Fruit fly (Drosophila melanogaster) whole organism, embryonic: ENCODE measurements around the gene HINT1.

ENCODE experiments used
- Atf-2 ChIP-seq: fragments of 200-800 bp; sonication (Bioruptor generic); optimal IDR thresholded peaks from 2 replicates; lab custom pipeline; 2016; ENCODE audit warnings: missing biosample characterization, missing genetic modification characterization
- BEAF-32 ChIP-seq: fragments of 200-800 bp; sonication (Bioruptor generic); optimal IDR thresholded peaks from 3 replicates; lab custom pipeline; 2017; ENCODE audit warnings: missing biosample characterization, missing genetic modification characterization, mild to moderate bottlenecking, moderate library complexity, missing genetic modification reagents
- BtbVII ChIP-seq: fragments of 200-800 bp; sonication (Bioruptor generic); optimal IDR thresholded peaks from 3 replicates; lab custom pipeline; 2017; ENCODE audit warnings: missing biosample characterization, mild to moderate bottlenecking, missing genetic modification characterization
- CG13894 ChIP-seq: fragments of 200-800 bp; sonication (Bioruptor generic); optimal IDR thresholded peaks from 3 replicates; lab custom pipeline; 2018; ENCODE audit warnings: missing biosample characterization, mild to moderate bottlenecking, missing genetic modification characterization, moderate library complexity
- CG15269 ChIP-seq: fragments of 200-800 bp; sonication (Bioruptor generic); optimal IDR thresholded peaks from 2 replicates; lab custom pipeline; 2018; ENCODE audit warnings: missing biosample characterization, mild to moderate bottlenecking, missing genetic modification characterization, moderate library complexity
- CG15514 ChIP-seq: fragments of 200-800 bp; sonication (Bioruptor generic); optimal IDR thresholded peaks from 3 replicates; lab custom pipeline; 2017; ENCODE audit warnings: missing biosample characterization, missing genetic modification characterization, mild to moderate bottlenecking, moderate library complexity, missing genetic modification reagents
- CG2199 ChIP-seq: fragments of 200-800 bp; sonication (Bioruptor generic); IDR thresholded peaks from 3 replicates; pipeline ENCODE4 v1.3.6; 2022; ENCODE audit warnings: missing biosample characterization, missing genetic modification characterization
- CG2875 ChIP-seq: fragments of 200-800 bp; sonication (Bioruptor generic); optimal IDR thresholded peaks from 2 replicates; lab custom pipeline; 2017; ENCODE audit warnings: missing biosample characterization, mild to moderate bottlenecking, missing genetic modification characterization, missing genetic modification reagents
- CG34376 ChIP-seq: fragments of 200-800 bp; sonication (Bioruptor generic); optimal IDR thresholded peaks from 2 replicates; lab custom pipeline; 2018; ENCODE audit warnings: missing biosample characterization, mild to moderate bottlenecking, missing genetic modification characterization
- CG3847 ChIP-seq: fragments of 200-800 bp; sonication (Bioruptor generic); IDR thresholded peaks from 2 replicates; pipeline ENCODE4 v1.3.6; 2022; ENCODE audit warnings: missing biosample characterization, missing genetic modification characterization
- CG3995 ChIP-seq: fragments of 200-800 bp; sonication (Bioruptor generic); optimal IDR thresholded peaks from 3 replicates; lab custom pipeline; 2016; ENCODE audit warnings: missing biosample characterization, missing genetic modification characterization
- CG8924 ChIP-seq: fragments of 200-800 bp; optimal IDR thresholded peaks from 3 replicates; lab custom pipeline; 2019; ENCODE audit warnings: missing biosample characterization, mild to moderate bottlenecking, missing genetic modification characterization, moderate library complexity
- D ChIP-seq, 2 experiments: fragments of 200-800 bp in 1 of 2; fragments of >200 bp in 1 of 2; sonication (Bioruptor generic) in 1 of 2; optimal IDR thresholded peaks; 2 replicates in 1 of 2; 3 replicates in 1 of 2; lab custom pipeline; 2017; ENCODE audit warnings: mild to moderate bottlenecking in 1 of 2, missing biosample characterization in 1 of 2, missing genetic modification characterization in 1 of 2, missing genetic modification reagents in 1 of 2
- Doc2 ChIP-seq: fragments of 200-800 bp; sonication (Bioruptor generic); IDR thresholded peaks from 2 replicates; pipeline ENCODE4 v1.3.6; 2022; ENCODE audit warnings: missing biosample characterization, missing genetic modification characterization
- ERR ChIP-seq: fragments of 200-800 bp; sonication (Bioruptor generic); optimal IDR thresholded peaks from 2 replicates; lab custom pipeline; 2016; ENCODE audit warnings: missing biosample characterization, missing genetic modification characterization
- Ets65A ChIP-seq: fragments of 200-800 bp; sonication (Bioruptor generic); peaks from one replicate; lab custom pipeline; 2016; ENCODE audit warnings: missing biosample characterization, missing genetic modification characterization
- Gug ChIP-seq: fragments of 200-800 bp; sonication (Bioruptor generic); IDR thresholded peaks from 4 replicates; pipeline ENCODE4 v1.3.6; 2022; ENCODE audit warnings: missing biosample characterization, missing genetic modification characterization
- HLH4C ChIP-seq: fragments of 200-800 bp; sonication (Bioruptor generic); IDR thresholded peaks from 3 replicates; pipeline ENCODE4 v1.3.6; 2022; ENCODE audit warnings: missing biosample characterization, missing genetic modification characterization; ENCODE audit not compliant: partially characterized antibody
- Hey ChIP-seq: fragments of 200-800 bp; sonication (Bioruptor generic); optimal IDR thresholded peaks from 3 replicates; lab custom pipeline; 2018; ENCODE audit warnings: missing biosample characterization, mild to moderate bottlenecking, missing genetic modification characterization
- Hr51 ChIP-seq, 2 experiments: fragments of 200-800 bp; sonication (Bioruptor generic); optimal IDR thresholded peaks; 2 replicates in 1 of 2; 3 replicates in 1 of 2; lab custom pipeline; 2016 to 2018; ENCODE audit warnings: missing biosample characterization in 2 of 2, missing genetic modification characterization in 2 of 2, mild to moderate bottlenecking in 1 of 2, moderate library complexity in 1 of 2
- Nf-YA ChIP-seq: fragments of 200-800 bp; sonication (Bioruptor generic); IDR thresholded peaks from 2 replicates; pipeline ENCODE4 v1.3.6; 2022; ENCODE audit warnings: missing biosample characterization, missing genetic modification characterization
- Pdp1 ChIP-seq, 2 experiments: fragments of 200-800 bp; sonication (Bioruptor generic); optimal IDR thresholded peaks; 3 replicates each; lab custom pipeline; 2016; ENCODE audit warnings: missing biosample characterization in 2 of 2, missing genetic modification characterization in 2 of 2, mild to moderate bottlenecking in 1 of 2, moderate library complexity in 1 of 2
- Six4 ChIP-seq: fragments of 200-800 bp; sonication (Bioruptor generic); optimal IDR thresholded peaks from 2 replicates; lab custom pipeline; 2016; ENCODE audit warnings: missing biosample characterization, missing genetic modification characterization
- Sox102F ChIP-seq: fragments of 200-800 bp; sonication (Bioruptor generic); optimal IDR thresholded peaks from 2 replicates; lab custom pipeline; 2018; ENCODE audit warnings: missing biosample characterization, mild to moderate bottlenecking, missing genetic modification characterization, moderate library complexity
- ab ChIP-seq: fragments of 200-800 bp; sonication (Bioruptor generic); optimal IDR thresholded peaks from 2 replicates; lab custom pipeline; 2016; ENCODE audit warnings: missing biosample characterization, missing genetic modification characterization
- ase ChIP-seq: fragments of 200-800 bp; sonication (Bioruptor generic); IDR thresholded peaks from 3 replicates; pipeline ENCODE4 v1.3.6; 2022; ENCODE audit warnings: missing biosample characterization, missing genetic modification characterization
- az2 ChIP-seq: fragments of 200-800 bp; sonication (Bioruptor generic); optimal IDR thresholded peaks from 3 replicates; lab custom pipeline; 2016; ENCODE audit warnings: missing biosample characterization, missing genetic modification characterization
- chinmo ChIP-seq: fragments of 200-800 bp; sonication (Bioruptor generic); IDR thresholded peaks from 4 replicates; pipeline ENCODE4 v1.3.6; 2022; ENCODE audit warnings: missing biosample characterization, missing genetic modification characterization; ENCODE audit not compliant: partially characterized antibody
- dmrt99B ChIP-seq: fragments of 200-800 bp; sonication (Bioruptor generic); optimal IDR thresholded peaks from 2 replicates; lab custom pipeline; 2018; ENCODE audit warnings: missing biosample characterization, mild to moderate bottlenecking, missing genetic modification characterization, moderate library complexity
- dysf ChIP-seq: fragments of 200-800 bp; sonication (Bioruptor generic); IDR thresholded peaks from 3 replicates; pipeline ENCODE4 v1.3.6; 2022; ENCODE audit warnings: missing biosample characterization, missing genetic modification characterization
- en ChIP-seq: fragments of 200-800 bp; sonication (Bioruptor generic); optimal IDR thresholded peaks from 2 replicates; lab custom pipeline; 2016; ENCODE audit warnings: missing biosample characterization, missing genetic modification characterization
- ewg ChIP-seq: fragments of 200-800 bp; sonication (Bioruptor generic); optimal IDR thresholded peaks from 3 replicates; lab custom pipeline; 2017; ENCODE audit warnings: mild to moderate bottlenecking, missing biosample characterization, missing genetic modification reagents, missing genetic modification characterization
- hkb ChIP-seq, 2 experiments: fragments of 200-800 bp in 1 of 2; fragments of >200 bp in 1 of 2; sonication (Bioruptor generic) in 1 of 2; IDR thresholded peaks in 1 of 2; optimal IDR thresholded peaks in 1 of 2; 2 replicates each; pipeline versions ENCODE4 v1.3.6 to Lab custom; 2017 to 2022; ENCODE audit warnings: missing biosample characterization in 1 of 2, missing genetic modification characterization in 1 of 2
- jumu ChIP-seq: fragments of 200-800 bp; sonication (Bioruptor generic); optimal IDR thresholded peaks from 3 replicates; lab custom pipeline; 2016; ENCODE audit warnings: missing biosample characterization, missing genetic modification characterization
- lab ChIP-seq: fragments of 200-800 bp; sonication (Bioruptor generic); optimal IDR thresholded peaks from 3 replicates; lab custom pipeline; 2017; ENCODE audit warnings: missing biosample characterization, missing genetic modification characterization, mild to moderate bottlenecking, moderate library complexity, missing genetic modification reagents
- maf-S ChIP-seq: fragments of 200-800 bp; sonication (Bioruptor generic); optimal IDR thresholded peaks from 2 replicates; lab custom pipeline; 2016; ENCODE audit warnings: missing biosample characterization, missing genetic modification characterization
- oc ChIP-seq: fragments of 200-800 bp; sonication (Bioruptor generic); optimal IDR thresholded peaks from 2 replicates; lab custom pipeline; 2018; ENCODE audit warnings: missing biosample characterization, mild to moderate bottlenecking, missing genetic modification characterization, moderate library complexity
- otp ChIP-seq: fragments of 200-800 bp; sonication (Bioruptor generic); IDR thresholded peaks from 3 replicates; pipeline ENCODE4, ENCODE4 v1.3.6; 2022; ENCODE audit warnings: missing biosample characterization, missing genetic modification characterization
- pb ChIP-seq: fragments of 200-800 bp; sonication (Bioruptor generic); optimal IDR thresholded peaks from 3 replicates; lab custom pipeline; 2016; ENCODE audit warnings: missing biosample characterization, missing genetic modification characterization
- peb ChIP-seq: fragments of 200-800 bp; sonication (Bioruptor generic); IDR thresholded peaks from 2 replicates; pipeline ENCODE4 v1.3.6; 2022; ENCODE audit warnings: missing biosample characterization, missing genetic modification characterization
- pzg ChIP-seq: fragments of 200-800 bp; sonication (Bioruptor generic); optimal IDR thresholded peaks from 3 replicates; lab custom pipeline; 2018; ENCODE audit warnings: missing biosample characterization, mild to moderate bottlenecking, missing genetic modification characterization, moderate library complexity
- ro ChIP-seq: fragments of 200-800 bp; sonication (Bioruptor generic); IDR thresholded peaks from 2 replicates; pipeline ENCODE4 v1.3.6; 2022; ENCODE audit warnings: missing biosample characterization, missing genetic modification characterization
- row ChIP-seq: fragments of 200-800 bp; sonication (Bioruptor generic); IDR thresholded peaks from 3 replicates; pipeline ENCODE4 v1.3.6; 2022; ENCODE audit warnings: missing biosample characterization, missing genetic modification characterization
- seq ChIP-seq: fragments of 200-800 bp; sonication (Bioruptor generic); IDR thresholded peaks from 2 replicates; pipeline ENCODE4 v1.3.6; 2022; ENCODE audit warnings: missing biosample characterization, missing genetic modification characterization
- shn ChIP-seq: fragments of 200-800 bp; sonication (Bioruptor generic); optimal IDR thresholded peaks from 3 replicates; lab custom pipeline; 2016; ENCODE audit warnings: missing biosample characterization, missing genetic modification characterization
- sob ChIP-seq: fragments of 200-800 bp; sonication (Bioruptor generic); IDR thresholded peaks from 2 replicates; pipeline ENCODE4 v1.3.6; 2022; ENCODE audit warnings: missing biosample characterization, missing genetic modification characterization
- sr ChIP-seq: fragments of 200-800 bp; sonication (Bioruptor generic); IDR thresholded peaks from 3 replicates; pipeline ENCODE4 v1.3.6; 2022; ENCODE audit warnings: missing biosample characterization, missing genetic modification characterization
- unc-4 ChIP-seq: fragments of 200-800 bp; sonication (Bioruptor generic); IDR thresholded peaks from 2 replicates; pipeline ENCODE4 v1.3.6; 2022; ENCODE audit warnings: missing biosample characterization, missing genetic modification characterization; ENCODE audit not compliant: partially characterized antibody

The HINT1 gene

dm6 chr2L:2800956-2801776, 31.2 kb downstream of the HINT1 start (continued):
- TF ChIP-seq dmrt99B (tag; lab: Kevin White, UChicago), result no peak
- no peak for TF ChIP-seq CG15514
- TF ChIP-seq Sox102F, result no peak
- TF ChIP-seq ab (GFP tag; lab: Kevin White, UChicago), result no peak
- no peak for TF ChIP-seq peb (GFP tag; lab: Robert Waterston, UW)
- peak; percentile 83 for TF ChIP-seq Hey (tag; lab: Kevin White, UChicago)
- no peak for TF ChIP-seq maf-S
- no peak for TF ChIP-seq Atf-2 (GFP tag; lab: Kevin White, UChicago)
- no peak for TF ChIP-seq Gug
- no peak for TF ChIP-seq CG2875 (GFP tag; lab: Kevin White, UChicago)
- TF ChIP-seq Doc2 (GFP tag; lab: Robert Waterston, UW), result no peak
- TF ChIP-seq CG13894 (tag; lab: Kevin White, UChicago), result no peak
- no peak for TF ChIP-seq CG2199 (GFP tag; lab: Robert Waterston, UW)
- no peak for TF ChIP-seq en
- no peak for TF ChIP-seq otp (GFP tag; lab: Robert Waterston, UW)
- no peak for TF ChIP-seq ase (GFP tag; lab: Robert Waterston, UW)
- TF ChIP-seq oc (tag; lab: Kevin White, UChicago), result no peak
- no peak for TF ChIP-seq shn (GFP tag; lab: Kevin White, UChicago)
- TF ChIP-seq az2 (GFP tag; lab: Kevin White, UChicago), result no peak
- TF ChIP-seq BEAF-32, result no peak
- no peak for TF ChIP-seq BtbVII (GFP tag; lab: Kevin White, UChicago)
- TF ChIP-seq seq, result no peak
- no peak for TF ChIP-seq D (optimal IDR thresholded peaks at IDR 0.05; lab: Kevin White, UChicago)
- no peak for TF ChIP-seq D (GFP tag; optimal IDR thresholded peaks at IDR 0.05; lab: Kevin White, UChicago)
- TF ChIP-seq CG3995, result peak; percentile 66
- TF ChIP-seq pzg, result no peak
- no peak for TF ChIP-seq CG15269 (tag; lab: Kevin White, UChicago)
- TF ChIP-seq hkb (optimal IDR thresholded peaks at IDR 0.05; lab: Kevin White, UChicago), result no peak
- no peak for TF ChIP-seq hkb (GFP tag; IDR thresholded peaks at IDR 0.05; lab: Robert Waterston, UW)
- no peak for TF ChIP-seq sr
- no peak for TF ChIP-seq Nf-YA (GFP tag; lab: Robert Waterston, UW)
- no peak for TF ChIP-seq dysf (GFP tag; lab: Robert Waterston, UW)
- TF ChIP-seq ro (GFP tag; lab: Robert Waterston, UW), result no peak
- TF ChIP-seq ewg, result no peak
- peak; percentile 90 for TF ChIP-seq lab (GFP tag; lab: Kevin White, UChicago)
- TF ChIP-seq jumu (GFP tag; lab: Kevin White, UChicago), result no peak
- TF ChIP-seq unc-4, result no peak
- no peak for TF ChIP-seq row (GFP tag; lab: Robert Waterston, UW)
- no peak for TF ChIP-seq sob (GFP tag; lab: Robert Waterston, UW)
- no peak for TF ChIP-seq CG3847
- TF ChIP-seq ERR, result no peak
- no peak for TF ChIP-seq Six4
- no peak for TF ChIP-seq Hr51 (GFP tag; optimal IDR thresholded peaks at IDR 0.05; lab: Kevin White, UChicago)
- TF ChIP-seq Pdp1 (GFP tag; optimal IDR thresholded peaks at IDR 0.05; lab: Kevin White, UChicago), result peak in 1 of 2 experiments; percentile 25
- 0 out of 4 replicates have a peak, but pooled peaks have one; percentile 45 for TF ChIP-seq chinmo
- no peak for TF ChIP-seq Ets65A (GFP tag; lab: Kevin White, UChicago)
- no peak for TF ChIP-seq HLH4C (GFP tag; lab: Robert Waterston, UW)
- no peak for TF ChIP-seq CG8924 (tag; lab: Kevin White, UChicago)
- peak; percentile 77 for TF ChIP-seq CG34376 (GFP tag; lab: Kevin White, UChicago)
- TF ChIP-seq pb (GFP tag; lab: Kevin White, UChicago), result no peak
